Worm (Caenorhabditis elegans) whole organism, L2 larva: ENCODE results near the gene ttr-43.
A peak's percentile ranks its signal among the peaks of the same experiment; 100 is the strongest.

Experiments
- C34F6.9 ChIP-seq: fragments of 150-350 bp; optimal IDR thresholded peaks from 2 replicates; lab custom pipeline; 2014; ENCODE audit warnings: missing biosample characterization, missing genetic modification characterization
- ZK546.5 ChIP-seq: sonication (generic microtip); optimal IDR thresholded peaks from 2 replicates; lab custom pipeline; 2017; ENCODE audit warnings: missing biosample characterization, missing genetic modification characterization
- aly-2 ChIP-seq: fragments of 150-350 bp; optimal IDR thresholded peaks from 2 replicates; lab custom pipeline; 2014; ENCODE audit warnings: missing biosample characterization, missing genetic modification characterization
- ama-1 ChIP-seq: fragments of 150-350 bp; optimal IDR thresholded peaks from 2 replicates; lab custom pipeline; 2018; ENCODE audit warnings: inconsistent platforms
- ceh-82 ChIP-seq: fragments of 150-350 bp; optimal IDR thresholded peaks from 2 replicates; lab custom pipeline; 2014; ENCODE audit warnings: missing biosample characterization, missing genetic modification characterization
- crh-2 ChIP-seq: sonication (generic microtip); optimal IDR thresholded peaks from 2 replicates; lab custom pipeline; 2017; ENCODE audit warnings: missing biosample characterization, missing genetic modification characterization
- dmd-4 ChIP-seq: sonication (generic microtip); optimal IDR thresholded peaks from 2 replicates; lab custom pipeline; 2017; ENCODE audit warnings: missing biosample characterization, missing genetic modification characterization
- fos-1 ChIP-seq: fragments of 150-350 bp; optimal IDR thresholded peaks from 2 replicates; lab custom pipeline; 2014; ENCODE audit warnings: missing biosample characterization, missing genetic modification characterization
- gmeb-1 ChIP-seq: fragments of 150-350 bp; optimal IDR thresholded peaks from 2 replicates; lab custom pipeline; 2014; ENCODE audit warnings: missing biosample characterization, missing genetic modification characterization
- lin-11 ChIP-seq: fragments of 150-350 bp; sonication (generic microtip); optimal IDR thresholded peaks from 2 replicates; lab custom pipeline; 2014; ENCODE audit warnings: missing biosample characterization, missing genetic modification characterization, inconsistent platforms, mixed read lengths
- lin-13 ChIP-seq: fragments of 150-350 bp; optimal IDR thresholded peaks from 2 replicates; lab custom pipeline; 2014; ENCODE audit warnings: missing biosample characterization, missing genetic modification reagents, missing genetic modification characterization
- mab-5 ChIP-seq: fragments of 150-350 bp; optimal IDR thresholded peaks from 2 replicates; lab custom pipeline; 2014; ENCODE audit warnings: missing biosample characterization, missing genetic modification characterization
- mbf-1 ChIP-seq: sonication (generic microtip); optimal IDR thresholded peaks from 2 replicates; lab custom pipeline; 2017; ENCODE audit warnings: missing biosample characterization, missing genetic modification characterization
- mdl-1 ChIP-seq, 2 experiments: fragments of 150-350 bp in 1 of 2; sonication (generic microtip) in 1 of 2; optimal IDR thresholded peaks; 2 replicates each; lab custom pipeline; 2017; ENCODE audit warnings: missing biosample characterization in 2 of 2, missing genetic modification characterization in 2 of 2
- nhr-10 ChIP-seq: sonication (generic microtip); optimal IDR thresholded peaks from 2 replicates; lab custom pipeline; 2017; ENCODE audit warnings: missing biosample characterization, missing genetic modification characterization
- nhr-11 ChIP-seq: fragments of 150-350 bp; optimal IDR thresholded peaks from 2 replicates; lab custom pipeline; 2014; ENCODE audit warnings: missing biosample characterization, missing genetic modification characterization
- nhr-12 ChIP-seq: fragments of 150-350 bp; optimal IDR thresholded peaks from 2 replicates; lab custom pipeline; 2014; ENCODE audit warnings: missing biosample characterization, missing genetic modification characterization
- nhr-21 ChIP-seq: fragments of 150-350 bp; optimal IDR thresholded peaks from 2 replicates; lab custom pipeline; 2014; ENCODE audit warnings: missing biosample characterization, missing genetic modification characterization
- nhr-23 ChIP-seq: fragments of 150-350 bp; optimal IDR thresholded peaks from 2 replicates; lab custom pipeline; 2014; ENCODE audit warnings: missing biosample characterization, missing genetic modification reagents, missing genetic modification characterization
- nhr-77 ChIP-seq: fragments of 150-350 bp; optimal IDR thresholded peaks from 2 replicates; lab custom pipeline; 2014; ENCODE audit warnings: missing biosample characterization, missing genetic modification characterization
- peb-1 ChIP-seq: fragments of 150-350 bp; optimal IDR thresholded peaks from 2 replicates; lab custom pipeline; 2014; ENCODE audit warnings: missing biosample characterization, missing genetic modification characterization
- sem-4 ChIP-seq: fragments of 150-350 bp; optimal IDR thresholded peaks from 2 replicates; lab custom pipeline; 2014; ENCODE audit warnings: missing biosample characterization, missing genetic modification reagents, missing genetic modification characterization
- sma-3 ChIP-seq: sonication (generic microtip); optimal IDR thresholded peaks from 2 replicates; lab custom pipeline; 2016; ENCODE audit warnings: missing genetic modification reagents, missing genetic modification characterization, missing compliant biosample characterization
- sma-9 ChIP-seq, 2 experiments: fragments of 150-350 bp in 1 of 2; sonication (generic microtip) in 1 of 2; optimal IDR thresholded peaks; 2 replicates each; lab custom pipeline; 2014 to 2016; ENCODE audit warnings: missing genetic modification characterization in 2 of 2, mild to moderate bottlenecking in 1 of 2, missing biosample characterization in 1 of 2, missing compliant biosample characterization in 1 of 2, missing genetic modification reagents in 1 of 2, moderate library complexity in 1 of 2
- snpc-4 ChIP-seq: fragments of 150-350 bp; optimal IDR thresholded peaks from 2 replicates; lab custom pipeline; 2014; ENCODE audit warnings: missing biosample characterization, missing genetic modification characterization
- unc-39 ChIP-seq: fragments of 150-350 bp; optimal IDR thresholded peaks from 2 replicates; lab custom pipeline; 2014; ENCODE audit warnings: missing biosample characterization, missing genetic modification characterization
- unc-55 ChIP-seq: fragments of 150-350 bp; sonication (generic microtip); optimal IDR thresholded peaks from 3 replicates; lab custom pipeline; 2014; ENCODE audit warnings: missing biosample characterization, missing genetic modification reagents, missing genetic modification characterization
- unc-62 ChIP-seq: fragments of 150-350 bp; optimal IDR thresholded peaks from 2 replicates; lab custom pipeline; 2014; ENCODE audit warnings: missing biosample characterization, missing genetic modification reagents, missing genetic modification characterization
- ztf-11 ChIP-seq: sonication (generic microtip); optimal IDR thresholded peaks from 2 replicates; lab custom pipeline; 2017; ENCODE audit warnings: missing biosample characterization, missing genetic modification characterization

The ttr-43 gene

ce11 chrV:12596795-12597194 lies 6.3 kb upstream of the ttr-43 start (continued):
- TF ChIP-seq ama-1 (lab: Kevin White, UChicago) (no peak), nhr-12 (tag; lab: Kevin White, UChicago) (no peak), unc-62 (GFP tag; lab: Kevin White, UChicago) (no peak), nhr-21 (tag; lab: Kevin White, UChicago) (peak; percentile 48), ZK546.5 (no peak), dmd-4 (tag; lab: Kevin White, UChicago) (no peak), mab-5 (no peak), unc-39 (tag; lab: Kevin White, UChicago) (no peak), lin-11 (tag; lab: Kevin White, UChicago) (peak; percentile 18), sem-4 (tag; lab: Kevin White, UChicago) (no peak), fos-1 (peak; percentile 16), ceh-82 (tag; lab: Kevin White, UChicago) (no peak), nhr-10 (no peak)

DNA sequence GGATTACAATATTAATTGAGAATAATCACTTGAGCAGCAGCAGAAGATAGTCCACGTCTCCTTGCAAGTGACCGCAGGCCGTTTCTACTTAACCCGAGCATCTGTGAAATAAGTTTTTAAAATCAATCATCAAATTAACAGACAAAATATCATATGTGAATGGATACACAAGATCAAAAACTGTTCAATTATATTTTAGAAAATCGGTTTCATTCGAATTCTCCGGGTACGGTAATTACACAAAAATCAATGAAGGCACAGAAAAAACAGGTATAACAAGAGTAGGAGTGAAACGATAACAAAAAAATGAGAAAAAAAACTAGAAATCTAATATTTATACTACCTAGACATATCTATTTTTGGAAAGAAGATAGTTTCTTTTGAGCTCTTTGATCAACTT lies 5.7 kb upstream of the ttr-43 start, which contains the start of gene mma-1:
mma-1 (minus strand) TSS at position 101 of the 400 bp plus-strand sequence.
- no peak for TF ChIP-seq unc-39 (tag; lab: Kevin White, UChicago)
- no peak for TF ChIP-seq ceh-82 (tag; lab: Kevin White, UChicago)
- no peak for TF ChIP-seq snpc-4 (tag; lab: Kevin White, UChicago)
- no peak for TF ChIP-seq C34F6.9 (tag; lab: Kevin White, UChicago)
- no peak for TF ChIP-seq mab-5
- TF ChIP-seq unc-55 (GFP tag; lab: Kevin White, UChicago) = no peak
- no peak for TF ChIP-seq mdl-1 (tag; optimal IDR thresholded peaks at IDR 0.05; lab: Kevin White, UChicago)

DNA sequence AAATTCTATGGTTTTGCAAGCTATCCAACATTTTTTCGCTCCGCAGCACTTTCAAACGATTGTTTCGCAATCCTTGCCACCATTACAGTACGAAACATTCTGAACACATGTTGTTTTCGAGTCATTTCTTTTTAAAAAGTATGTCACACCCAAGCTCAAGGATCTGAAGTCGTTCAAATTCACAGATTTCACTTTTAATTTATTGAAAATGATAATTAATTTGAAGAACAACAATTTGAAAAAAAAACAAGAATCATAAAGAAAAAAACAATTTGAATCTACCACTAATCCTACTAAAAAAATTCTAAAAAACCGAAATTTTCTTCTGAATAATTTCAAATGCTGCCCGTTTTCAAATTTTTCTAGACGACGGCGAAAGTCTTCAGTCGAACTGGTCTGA lies 1.9 kb upstream of the ttr-43 start, which contains the start of gene C14C10.2:
C14C10.2 (minus strand) TSS at position 101 of the 400 bp plus-strand sequence.
- no peak for TF ChIP-seq ztf-11 (tag; lab: Kevin White, UChicago)
- no peak for TF ChIP-seq peb-1 (tag; lab: Kevin White, UChicago)
- TF ChIP-seq unc-39 (tag; lab: Kevin White, UChicago) = no peak
- no peak for TF ChIP-seq aly-2
- no peak for TF ChIP-seq sma-3 (GFP tag; lab: Kevin White, UChicago)
- no peak for TF ChIP-seq sma-9 (GFP tag; optimal IDR thresholded peaks at IDR 0.05; lab: Kevin White, UChicago)
- no peak for TF ChIP-seq sma-9 (tag; optimal IDR thresholded peaks at IDR 0.05; lab: Kevin White, UChicago)
- no peak for TF ChIP-seq nhr-23 (tag; lab: Kevin White, UChicago)

- TF ChIP-seq nhr-11 (tag; lab: Kevin White, UChicago) = no peak
- no peak for TF ChIP-seq fos-1
- TF ChIP-seq gmeb-1 = no peak
- TF ChIP-seq mbf-1 = no peak
- no peak for TF ChIP-seq crh-2 (tag; lab: Kevin White, UChicago)
- TF ChIP-seq dmd-4 (tag; lab: Kevin White, UChicago) = no peak
Measured at ce11 chrV:12588030-12588429, 2.5 kb downstream of the ttr-43 start, which contains the start of gene C14C10.1. Gene C14C10.1 (plus strand): TSS chrV:12588330.

DNA sequence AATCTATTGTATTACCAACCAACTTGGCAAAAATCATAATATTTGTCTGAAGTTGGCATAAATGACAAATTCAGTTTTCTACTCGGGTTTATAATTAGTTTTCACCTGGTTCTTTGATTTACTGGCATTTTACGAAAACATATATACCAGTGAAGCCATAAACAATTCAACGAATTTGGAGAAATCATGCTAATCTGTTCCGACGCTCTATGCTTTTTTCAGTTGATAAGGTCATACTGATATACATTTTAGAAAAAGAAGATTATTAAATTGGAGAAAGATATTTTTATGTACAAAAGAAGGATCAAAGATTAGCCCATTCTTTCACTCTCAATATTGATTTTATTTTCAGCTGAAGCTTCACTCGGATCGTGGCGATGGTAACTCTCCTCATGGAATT lies 3.7 kb downstream of the ttr-43 start:
- TF ChIP-seq nhr-77 = no peak
- TF ChIP-seq, all 48 proteins: peak for 0

- TF ChIP-seq lin-13 (GFP tag; lab: Kevin White, UChicago) = no peak
- TF ChIP-seq lin-11 (tag; lab: Kevin White, UChicago) = peak; percentile 10
- TF ChIP-seq crh-2 (tag; lab: Kevin White, UChicago) = peak; percentile 14
Measured at ce11 chrV:12584771-12585170, 5.7 kb downstream of the ttr-43 start.

ce11 chrV:12583421-12583820 lies 7.1 kb downstream of the ttr-43 start:
- no peak for TF ChIP-seq peb-1 (tag; lab: Kevin White, UChicago)
- TF ChIP-seq unc-55 (GFP tag; lab: Kevin White, UChicago) = peak; percentile 58
- TF ChIP-seq nhr-11 (tag; lab: Kevin White, UChicago) = no peak
- TF ChIP-seq, all 48 proteins: peak for 1
